Worm (Caenorhabditis elegans) whole organism, midembryonic: ENCODE data around the gene cah-2.
"Not testable (repeated sequence)": the region's sequence is repeated elsewhere in the genome, so short reads cannot be mapped to it uniquely, and the experiment has no call there.

ENCODE experiments used
- T22C8.4 ChIP-seq: fragments of 200-800 bp; sonication (Bioruptor generic); IDR thresholded peaks from 2 replicates; pipeline ENCODE4 v1.3.6; 2022; ENCODE audit warnings: missing genetic modification characterization, missing compliant biosample characterization
- cog-1 ChIP-seq: sonication (generic microtip); optimal IDR thresholded peaks from 2 replicates; lab custom pipeline; 2016; ENCODE audit warnings: missing genetic modification characterization, missing compliant biosample characterization
- flt-1 ChIP-seq: fragments of 200-800 bp; sonication (Bioruptor generic); IDR thresholded peaks from 2 replicates; pipeline ENCODE4 v1.3.6; 2022; ENCODE audit warnings: missing genetic modification characterization, missing compliant biosample characterization
- med-1 ChIP-seq: sonication (generic microtip); optimal IDR thresholded peaks from 2 replicates; lab custom pipeline; 2017; ENCODE audit warnings: missing genetic modification characterization, mild to moderate bottlenecking, missing compliant biosample characterization, antibody characterized with exemption, missing genetic modification reagents; ENCODE audit not compliant: insufficient read depth
- tab-1 ChIP-seq: fragments of 200-800 bp; sonication (Bioruptor generic); IDR thresholded peaks from 2 replicates; pipeline ENCODE4 v1.3.6; 2022; ENCODE audit warnings: missing genetic modification characterization, missing compliant biosample characterization
- ztf-23 ChIP-seq: fragments of 200-800 bp; sonication (Bioruptor generic); IDR thresholded peaks from 2 replicates; pipeline ENCODE4 v1.3.6; 2022; ENCODE audit warnings: missing genetic modification reagents, missing genetic modification characterization, missing compliant biosample characterization
- ztf-29 ChIP-seq: fragments of 200-800 bp; sonication (Bioruptor generic); IDR thresholded peaks from 2 replicates; pipeline ENCODE4 v1.3.6; 2022; ENCODE audit warnings: missing genetic modification reagents, missing genetic modification characterization, missing compliant biosample characterization

DNA sequence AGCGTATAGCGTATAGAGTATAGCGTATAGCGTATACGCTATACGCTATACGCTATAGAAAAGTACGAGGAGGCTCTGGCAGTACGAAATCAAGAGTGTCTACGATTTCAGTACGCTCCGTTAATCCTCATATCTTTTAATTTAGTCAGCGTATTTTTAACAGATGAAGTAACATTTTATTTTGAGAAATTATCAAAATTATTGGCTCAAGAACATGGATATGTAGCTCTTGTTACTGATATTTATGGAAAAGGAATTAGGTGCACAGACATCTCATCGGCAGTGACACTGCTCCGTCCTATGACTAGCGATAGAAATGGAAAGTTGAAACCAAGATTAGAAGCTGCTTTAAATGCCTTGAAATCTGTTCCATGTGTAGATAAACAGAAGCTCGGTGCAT is 48.0 kb downstream of the cah-2 start, which contains the start of gene K02A2.1:
- TF ChIP-seq cog-1 (tag; lab: Kevin White, UChicago); flt-1 (GFP tag; lab: Robert Waterston, UW); T22C8.4 (GFP tag; lab: Robert Waterston, UW); ztf-23; med-1; tab-1 (GFP tag; lab: Robert Waterston, UW); ztf-29 (GFP tag; lab: Robert Waterston, UW): not testable (repeated sequence)
